Worm (Caenorhabditis elegans) whole organism, L2 larva: ENCODE data around the gene F49C12.6.
A peak's percentile ranks its signal among the peaks of the same experiment; 100 is the strongest.
"Not testable (repeated sequence)": the region's sequence is repeated elsewhere in the genome, so short reads cannot be mapped to it uniquely, and the experiment has no call there.

Experiments used
- C34F6.9 ChIP-seq: fragments of 150-350 bp; optimal IDR thresholded peaks from 2 replicates; lab custom pipeline; 2014; ENCODE audit warnings: missing biosample characterization, missing genetic modification characterization
- F13H6.1 ChIP-seq: sonication (generic microtip); optimal IDR thresholded peaks from 2 replicates; lab custom pipeline; 2016; ENCODE audit warnings: missing genetic modification characterization, missing compliant biosample characterization
- R02D3.7 ChIP-seq: fragments of 150-350 bp; optimal IDR thresholded peaks from 2 replicates; lab custom pipeline; 2014; ENCODE audit warnings: missing biosample characterization, missing genetic modification characterization
- Y55F3AM.14 ChIP-seq: fragments of 200-800 bp; sonication (Bioruptor generic); optimal IDR thresholded peaks from 2 replicates; lab custom pipeline; 2018; ENCODE audit warnings: mild to moderate bottlenecking, missing genetic modification characterization, missing compliant biosample characterization
- ZK546.5 ChIP-seq: sonication (generic microtip); optimal IDR thresholded peaks from 2 replicates; lab custom pipeline; 2017; ENCODE audit warnings: missing biosample characterization, missing genetic modification characterization
- aly-2 ChIP-seq: fragments of 150-350 bp; optimal IDR thresholded peaks from 2 replicates; lab custom pipeline; 2014; ENCODE audit warnings: missing biosample characterization, missing genetic modification characterization
- blmp-1 ChIP-seq: sonication (generic microtip); optimal IDR thresholded peaks from 2 replicates; lab custom pipeline; 2017; ENCODE audit warnings: missing genetic modification characterization, mild to moderate bottlenecking, missing compliant biosample characterization, antibody characterized with exemption, moderate library complexity; ENCODE audit not compliant: insufficient read depth
- ceh-16 ChIP-seq: fragments of 150-350 bp; optimal IDR thresholded peaks from 2 replicates; lab custom pipeline; 2014; ENCODE audit warnings: missing biosample characterization, missing genetic modification characterization
- ceh-82 ChIP-seq: fragments of 150-350 bp; optimal IDR thresholded peaks from 2 replicates; lab custom pipeline; 2014; ENCODE audit warnings: missing biosample characterization, missing genetic modification characterization
- crh-2 ChIP-seq: sonication (generic microtip); optimal IDR thresholded peaks from 2 replicates; lab custom pipeline; 2017; ENCODE audit warnings: missing biosample characterization, missing genetic modification characterization
- dmd-4 ChIP-seq: sonication (generic microtip); optimal IDR thresholded peaks from 2 replicates; lab custom pipeline; 2017; ENCODE audit warnings: missing biosample characterization, missing genetic modification characterization
- elt-1 ChIP-seq: fragments of 150-350 bp; optimal IDR thresholded peaks from 2 replicates; lab custom pipeline; 2014; ENCODE audit warnings: missing biosample characterization, missing genetic modification characterization
- elt-3 ChIP-seq: sonication (generic microtip); optimal IDR thresholded peaks from 2 replicates; lab custom pipeline; 2017; ENCODE audit warnings: missing biosample characterization, missing genetic modification characterization
- fos-1 ChIP-seq: fragments of 150-350 bp; optimal IDR thresholded peaks from 2 replicates; lab custom pipeline; 2014; ENCODE audit warnings: missing biosample characterization, missing genetic modification characterization
- gmeb-1 ChIP-seq: fragments of 150-350 bp; optimal IDR thresholded peaks from 2 replicates; lab custom pipeline; 2014; ENCODE audit warnings: missing biosample characterization, missing genetic modification characterization
- lin-11 ChIP-seq: fragments of 150-350 bp; sonication (generic microtip); optimal IDR thresholded peaks from 2 replicates; lab custom pipeline; 2014; ENCODE audit warnings: missing biosample characterization, missing genetic modification characterization, inconsistent platforms, mixed read lengths
- lin-13 ChIP-seq: fragments of 150-350 bp; optimal IDR thresholded peaks from 2 replicates; lab custom pipeline; 2014; ENCODE audit warnings: missing biosample characterization, missing genetic modification reagents, missing genetic modification characterization
- mbf-1 ChIP-seq: sonication (generic microtip); optimal IDR thresholded peaks from 2 replicates; lab custom pipeline; 2017; ENCODE audit warnings: missing biosample characterization, missing genetic modification characterization
- mdl-1 ChIP-seq, 2 experiments: fragments of 150-350 bp in 1 of 2; sonication (generic microtip) in 1 of 2; optimal IDR thresholded peaks; 2 replicates each; lab custom pipeline; 2017; ENCODE audit warnings: missing biosample characterization in 2 of 2, missing genetic modification characterization in 2 of 2
- nhr-11 ChIP-seq: fragments of 150-350 bp; optimal IDR thresholded peaks from 2 replicates; lab custom pipeline; 2014; ENCODE audit warnings: missing biosample characterization, missing genetic modification characterization
- nhr-12 ChIP-seq: fragments of 150-350 bp; optimal IDR thresholded peaks from 2 replicates; lab custom pipeline; 2014; ENCODE audit warnings: missing biosample characterization, missing genetic modification characterization
- nhr-129 ChIP-seq: fragments of 150-350 bp; optimal IDR thresholded peaks from 2 replicates; lab custom pipeline; 2014; ENCODE audit warnings: missing biosample characterization, missing genetic modification characterization
- nhr-23 ChIP-seq: fragments of 150-350 bp; optimal IDR thresholded peaks from 2 replicates; lab custom pipeline; 2014; ENCODE audit warnings: missing biosample characterization, missing genetic modification reagents, missing genetic modification characterization
- nhr-237 ChIP-seq: fragments of 150-350 bp; optimal IDR thresholded peaks from 2 replicates; lab custom pipeline; 2014; ENCODE audit warnings: missing biosample characterization, missing genetic modification characterization
- nhr-25 ChIP-seq: fragments of 150-350 bp; sonication (generic microtip); optimal IDR thresholded peaks from 3 replicates; lab custom pipeline; 2014; ENCODE audit warnings: missing biosample characterization, missing genetic modification characterization
- nhr-6 ChIP-seq: fragments of 150-350 bp; optimal IDR thresholded peaks from 2 replicates; lab custom pipeline; 2014; ENCODE audit warnings: missing biosample characterization, missing genetic modification characterization
- peb-1 ChIP-seq: fragments of 150-350 bp; optimal IDR thresholded peaks from 2 replicates; lab custom pipeline; 2014; ENCODE audit warnings: missing biosample characterization, missing genetic modification characterization
- skn-1 ChIP-seq: sonication (generic microtip); optimal IDR thresholded peaks from 2 replicates; lab custom pipeline; 2017; ENCODE audit warnings: missing biosample characterization, missing genetic modification characterization
- sma-3 ChIP-seq: sonication (generic microtip); optimal IDR thresholded peaks from 2 replicates; lab custom pipeline; 2016; ENCODE audit warnings: missing genetic modification reagents, missing genetic modification characterization, missing compliant biosample characterization
- sma-9 ChIP-seq, 2 experiments: fragments of 150-350 bp in 1 of 2; sonication (generic microtip) in 1 of 2; optimal IDR thresholded peaks; 2 replicates each; lab custom pipeline; 2014 to 2016; ENCODE audit warnings: missing genetic modification characterization in 2 of 2, mild to moderate bottlenecking in 1 of 2, missing biosample characterization in 1 of 2, missing compliant biosample characterization in 1 of 2, missing genetic modification reagents in 1 of 2, moderate library complexity in 1 of 2
- unc-55 ChIP-seq: fragments of 150-350 bp; sonication (generic microtip); optimal IDR thresholded peaks from 3 replicates; lab custom pipeline; 2014; ENCODE audit warnings: missing biosample characterization, missing genetic modification reagents, missing genetic modification characterization
- unc-62 ChIP-seq: fragments of 150-350 bp; optimal IDR thresholded peaks from 2 replicates; lab custom pipeline; 2014; ENCODE audit warnings: missing biosample characterization, missing genetic modification reagents, missing genetic modification characterization
- ztf-1 ChIP-seq: fragments of 200-800 bp; sonication (Bioruptor generic); conservative IDR thresholded peaks from 2 replicates; pipeline ENCODE4 v1.3.6; 2022; ENCODE audit warnings: missing genetic modification characterization, missing compliant biosample characterization
- ztf-11 ChIP-seq: sonication (generic microtip); optimal IDR thresholded peaks from 2 replicates; lab custom pipeline; 2017; ENCODE audit warnings: missing biosample characterization, missing genetic modification characterization

The F49C12.6 gene

ce11 chrIV:9316068-9316681 lies 7.3 kb upstream of the F49C12.6 start, which contains the start of the genes F49C12.9 and rpn-7 (continued):
- TF ChIP-seq blmp-1 (tag; lab: Kevin White, UChicago) (no peak), nhr-6 (tag; lab: Kevin White, UChicago) (no peak), skn-1 (tag; lab: Kevin White, UChicago) (peak; percentile 97), ZK546.5 (no peak), nhr-23 (no peak), ztf-11 (tag; lab: Kevin White, UChicago) (no peak), elt-3 (no peak), mbf-1 (tag; lab: Kevin White, UChicago) (no peak), ceh-82 (tag; lab: Kevin White, UChicago) (no peak), lin-13 (GFP tag; lab: Kevin White, UChicago) (no peak), ceh-16 (tag; lab: Kevin White, UChicago) (no peak), sma-3 (GFP tag; lab: Kevin White, UChicago) (peak; percentile 6), nhr-129 (peak; percentile 61), ztf-1 (GFP tag; lab: Robert Waterston, UW) (no peak), C34F6.9 (tag; lab: Kevin White, UChicago) (peak; percentile 59), dmd-4 (tag; lab: Kevin White, UChicago) (no peak), elt-1 (tag; lab: Kevin White, UChicago) (no peak), F13H6.1 (tag; lab: Kevin White, UChicago) (no peak), unc-62 (no peak), nhr-25 (tag; lab: Kevin White, UChicago) (no peak), fos-1 (tag; lab: Kevin White, UChicago) (peak; percentile 11)

DNA sequence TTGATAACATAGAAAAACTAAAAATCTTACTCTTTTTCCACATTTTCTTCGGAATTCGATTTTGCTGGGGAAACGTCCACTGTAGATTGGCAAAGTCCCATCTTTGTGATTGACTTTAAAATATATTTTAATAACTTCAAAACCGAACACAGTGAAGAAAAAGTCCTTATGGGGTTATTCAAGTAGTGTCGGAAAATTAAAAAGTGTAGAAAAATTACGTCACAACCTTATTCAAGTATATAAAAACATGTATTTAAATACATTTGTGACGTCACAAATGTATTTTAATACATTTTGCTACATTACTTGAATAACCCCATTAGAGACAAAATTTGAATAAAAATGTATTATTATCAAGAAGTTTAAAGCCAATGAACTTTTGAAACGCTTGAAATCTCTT lies 4.0 kb upstream of the F49C12.6 start, which contains the start of gene F49C12.7:
TSS of gene F49C12.7 (minus strand) at position 101 of the 400 bp plus-strand sequence.
- TF ChIP-seq nhr-25 (tag; lab: Kevin White, UChicago); peb-1; blmp-1 (tag; lab: Kevin White, UChicago): not testable (repeated sequence)

DNA sequence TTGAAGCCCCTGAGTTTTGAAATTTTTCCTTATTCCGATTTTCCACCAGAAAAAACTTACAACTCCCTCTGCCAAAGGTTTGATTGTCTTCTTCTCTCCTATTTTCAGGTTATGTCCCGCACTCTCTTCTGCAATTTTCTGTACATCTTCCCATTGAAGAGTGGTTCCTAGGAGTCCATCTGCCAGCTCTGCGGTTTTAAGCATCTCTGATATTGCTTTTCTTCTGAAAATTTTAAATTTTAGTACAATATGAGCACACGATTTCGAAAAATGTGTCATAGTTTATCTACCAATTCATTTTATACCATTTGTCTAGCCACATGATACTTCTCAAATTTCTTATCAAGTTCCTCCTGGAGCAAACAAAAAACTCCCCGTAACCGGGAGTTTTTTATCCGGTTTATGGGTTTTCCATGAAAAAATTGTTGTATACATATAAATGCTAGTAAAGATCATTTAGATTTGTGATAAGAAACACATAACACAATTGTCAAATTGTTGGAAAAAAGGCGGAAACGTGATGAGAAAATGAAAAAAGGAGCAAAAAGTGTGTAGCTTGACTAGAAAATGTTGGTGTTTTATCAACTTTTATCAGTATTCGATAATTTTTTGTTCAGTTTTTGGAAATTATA lies 2.2 kb upstream of the F49C12.6 start:
- TF ChIP-seq fos-1 (tag; lab: Kevin White, UChicago) (peak; percentile 50), nhr-12 (tag; lab: Kevin White, UChicago) (no peak), mdl-1 (tag; optimal IDR thresholded peaks at IDR 0.05; lab: Kevin White, UChicago) (no peak), F13H6.1 (tag; lab: Kevin White, UChicago) (no peak), sma-9 (GFP tag; optimal IDR thresholded peaks at IDR 0.05; lab: Kevin White, UChicago) (no peak), sma-9 (tag; optimal IDR thresholded peaks at IDR 0.05; lab: Kevin White, UChicago) (no peak)

ce11 chrIV:9304617-9305016 lies 4.3 kb downstream of the F49C12.6 start, which contains the start of gene F49C12.5:
TSS of gene F49C12.5 (plus strand) at chrIV:9304917.
- TF ChIP-seq ztf-1 (GFP tag; lab: Robert Waterston, UW) = no peak
- no peak for TF ChIP-seq ceh-82 (tag; lab: Kevin White, UChicago)
- no peak for TF ChIP-seq nhr-11
- no peak for TF ChIP-seq nhr-237
- TF ChIP-seq elt-3 = no peak
- TF ChIP-seq lin-11 (tag; lab: Kevin White, UChicago) = no peak
- no peak for TF ChIP-seq aly-2 (tag; lab: Kevin White, UChicago)
- no peak for TF ChIP-seq mdl-1 (tag; optimal IDR thresholded peaks at IDR 0.05; lab: Kevin White, UChicago)
- no peak for TF ChIP-seq sma-3 (GFP tag; lab: Kevin White, UChicago)
- no peak for TF ChIP-seq unc-55 (GFP tag; lab: Kevin White, UChicago)
- no peak for TF ChIP-seq fos-1 (tag; lab: Kevin White, UChicago)
- TF ChIP-seq crh-2 (tag; lab: Kevin White, UChicago) = no peak

DNA sequence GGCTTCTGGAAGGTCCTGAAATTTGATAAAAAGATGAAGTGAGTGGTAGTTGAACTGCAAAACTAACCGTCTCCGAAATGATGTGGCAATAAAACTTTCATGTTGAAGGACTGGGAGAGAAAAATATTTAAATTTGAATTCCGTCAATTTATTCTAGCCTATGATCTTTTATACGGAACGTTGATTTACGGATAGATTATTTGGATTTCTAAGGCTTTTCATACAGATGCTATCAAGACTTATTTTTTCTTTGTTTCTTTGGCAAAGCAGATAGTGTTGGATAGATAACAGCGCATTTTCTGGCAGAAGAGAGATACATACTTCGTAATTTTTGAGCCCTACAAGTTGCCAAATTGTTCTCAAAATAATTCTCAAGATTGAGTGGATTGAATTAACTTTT lies 4.9 kb downstream of the F49C12.6 start, which contains the start of gene F49C12.4:
TSS of gene F49C12.4 (minus strand) at position 101 of the 400 bp plus-strand sequence.
- TF ChIP-seq aly-2 (tag; lab: Kevin White, UChicago) (no peak), R02D3.7 (no peak), F13H6.1 (tag; lab: Kevin White, UChicago) (no peak), nhr-6 (tag; lab: Kevin White, UChicago) (no peak), dmd-4 (tag; lab: Kevin White, UChicago) (no peak), Y55F3AM.14 (no peak), fos-1 (tag; lab: Kevin White, UChicago) (no peak), nhr-129 (no peak), elt-1 (tag; lab: Kevin White, UChicago) (no peak), sma-3 (GFP tag; lab: Kevin White, UChicago) (no peak), ztf-11 (tag; lab: Kevin White, UChicago) (no peak), C34F6.9 (tag; lab: Kevin White, UChicago) (no peak), gmeb-1 (tag; lab: Kevin White, UChicago) (no peak), ZK546.5 (no peak), blmp-1 (tag; lab: Kevin White, UChicago) (no peak), unc-62 (no peak), nhr-12 (tag; lab: Kevin White, UChicago) (no peak), crh-2 (tag; lab: Kevin White, UChicago) (no peak), lin-11 (tag; lab: Kevin White, UChicago) (no peak), peb-1 (no peak)
